Worm (Caenorhabditis elegans): Measurements from ENCODE around the gene C07B5.4.

DNA sequence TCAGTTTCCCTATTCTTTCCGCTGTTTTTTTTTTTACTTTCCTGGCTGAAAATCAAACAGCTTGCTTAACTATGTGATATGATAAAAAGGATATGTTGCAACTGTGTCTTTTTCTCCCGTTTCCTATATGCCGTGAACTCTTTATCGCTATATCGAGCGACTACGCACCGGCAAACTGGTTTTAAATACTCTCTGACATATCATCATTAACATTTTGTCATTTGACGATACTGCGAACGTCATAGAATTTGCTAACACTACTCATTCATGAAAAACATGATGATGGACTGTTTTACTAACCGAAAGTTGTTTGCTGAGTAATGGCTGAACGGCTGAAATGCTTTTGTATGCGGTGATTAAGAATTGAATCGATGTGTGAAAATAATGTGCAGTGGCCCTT lies 38.0 kb upstream of the C07B5.4 start:
- TF ChIP-seq lsy-2 (tag; optimal IDR thresholded peaks at IDR 0.05) = no peak
- TF ChIP-seq nhr-25 (tag; optimal IDR thresholded peaks at IDR 0.05; ENCODE audit: borderline replicate concordance, insufficient read depth) = no peak
- TF ChIP-seq nhr-237 (tag; optimal IDR thresholded peaks at IDR 0.05) = no peak
- TF ChIP-seq mdl-1 (tag; optimal IDR thresholded peaks at IDR 0.05) = no peak
- no peak for TF ChIP-seq fos-1 (tag; optimal IDR thresholded peaks at IDR 0.05)
- no peak for TF ChIP-seq pqm-1 (tag; optimal IDR thresholded peaks at IDR 0.05)
- TF ChIP-seq ceh-28 (tag; optimal IDR thresholded peaks at IDR 0.05) = no peak
- no peak for TF ChIP-seq mep-1 (tag; optimal IDR thresholded peaks at IDR 0.05)
- no peak for TF ChIP-seq nhr-6 (tag; optimal IDR thresholded peaks at IDR 0.05)
- TF ChIP-seq ama-1 (optimal IDR thresholded peaks at IDR 0.05) = no peak
- TF ChIP-seq nhr-11 (tag; optimal IDR thresholded peaks at IDR 0.05) = no peak
- TF ChIP-seq daf-16 (GFP tag; optimal IDR thresholded peaks at IDR 0.05) = no peak
- no peak for TF ChIP-seq daf-16 (tag; optimal IDR thresholded peaks at IDR 0.05)

Measured in whole organism, L4 larva.